Fruit fly (Drosophila melanogaster) whole organism, embryonic: ENCODE measurements around the gene Smu1.

Experiments
- CG10147 ChIP-seq: fragments of 200-800 bp; sonication (Bioruptor generic); optimal IDR thresholded peaks from 2 replicates; lab custom pipeline; 2019; ENCODE audit warnings: missing biosample characterization, mild to moderate bottlenecking, missing genetic modification characterization, moderate library complexity
- CG10209 ChIP-seq: fragments of 200-800 bp; sonication (Bioruptor generic); optimal IDR thresholded peaks from 3 replicates; lab custom pipeline; 2017; ENCODE audit warnings: missing biosample characterization, mild to moderate bottlenecking, missing genetic modification characterization, missing genetic modification reagents
- CG10462 ChIP-seq: fragments of 200-800 bp; sonication (Bioruptor generic); optimal IDR thresholded peaks from 2 replicates; lab custom pipeline; 2016; ENCODE audit warnings: missing biosample characterization, missing genetic modification characterization
- CG11398 ChIP-seq: fragments of 200-800 bp; sonication (Bioruptor generic); optimal IDR thresholded peaks from 2 replicates; lab custom pipeline; 2016; ENCODE audit warnings: missing biosample characterization, missing genetic modification characterization
- CG11504 ChIP-seq: fragments of 200-800 bp; sonication (Bioruptor generic); optimal IDR thresholded peaks from 3 replicates; lab custom pipeline; 2019; ENCODE audit warnings: missing biosample characterization, mild to moderate bottlenecking, missing genetic modification characterization, moderate library complexity
- CG11695 ChIP-seq: fragments of 200-800 bp; sonication (Bioruptor generic); IDR thresholded peaks from 3 replicates; pipeline ENCODE4 v1.3.6; 2022; ENCODE audit warnings: missing biosample characterization, missing genetic modification characterization
- CG13775 ChIP-seq: fragments of 200-800 bp; sonication (Bioruptor generic); optimal IDR thresholded peaks from 3 replicates; lab custom pipeline; 2017; ENCODE audit warnings: missing biosample characterization, mild to moderate bottlenecking, missing genetic modification characterization
- CG14050 ChIP-seq: fragments of 200-800 bp; sonication (Bioruptor generic); IDR thresholded peaks from 3 replicates; pipeline ENCODE4 v1.3.6; 2022; ENCODE audit warnings: missing biosample characterization, missing genetic modification characterization
- CG15696 ChIP-seq: fragments of 200-800 bp; sonication (Bioruptor generic); optimal IDR thresholded peaks from 2 replicates; lab custom pipeline; 2019; ENCODE audit warnings: missing biosample characterization, mild to moderate bottlenecking, missing genetic modification characterization, moderate library complexity
- CG17385 ChIP-seq: fragments of 200-800 bp; sonication (Bioruptor generic); optimal IDR thresholded peaks from 3 replicates; lab custom pipeline; 2018; ENCODE audit warnings: missing biosample characterization, mild to moderate bottlenecking, missing genetic modification characterization
- CG18599 ChIP-seq: fragments of 200-800 bp; sonication (Bioruptor generic); optimal IDR thresholded peaks from 3 replicates; lab custom pipeline; 2017; ENCODE audit warnings: missing biosample characterization, missing genetic modification characterization, mild to moderate bottlenecking, moderate library complexity, missing genetic modification reagents
- CG2678 ChIP-seq: fragments of 200-800 bp; sonication (Bioruptor generic); optimal IDR thresholded peaks from 3 replicates; lab custom pipeline; 2019; ENCODE audit warnings: missing biosample characterization, mild to moderate bottlenecking, missing genetic modification characterization, moderate library complexity
- CG3163 ChIP-seq: fragments of 200-800 bp; sonication (Bioruptor generic); optimal IDR thresholded peaks from 3 replicates; lab custom pipeline; 2016; ENCODE audit warnings: missing biosample characterization, missing genetic modification characterization
- CG33213 ChIP-seq: fragments of 200-800 bp; sonication (Bioruptor generic); optimal IDR thresholded peaks from 3 replicates; lab custom pipeline; 2016; ENCODE audit warnings: missing biosample characterization, missing genetic modification characterization
- Camta ChIP-seq: fragments of 200-800 bp; sonication (Bioruptor generic); optimal IDR thresholded peaks from 2 replicates; lab custom pipeline; 2016; ENCODE audit warnings: missing biosample characterization, missing genetic modification characterization
- Chrac-16 ChIP-seq: fragments of 200-800 bp; sonication (Bioruptor generic); optimal IDR thresholded peaks from 3 replicates; lab custom pipeline; 2016; ENCODE audit warnings: missing biosample characterization, missing genetic modification characterization
- CoRest ChIP-seq: fragments of 200-800 bp; sonication (Bioruptor generic); optimal IDR thresholded peaks from 3 replicates; lab custom pipeline; 2018; ENCODE audit warnings: missing biosample characterization, mild to moderate bottlenecking, missing genetic modification characterization, moderate library complexity
- Dek ChIP-seq: fragments of 200-800 bp; sonication (Bioruptor generic); optimal IDR thresholded peaks from 3 replicates; lab custom pipeline; 2019; ENCODE audit warnings: missing biosample characterization, mild to moderate bottlenecking, missing genetic modification characterization, moderate library complexity
- Dip3 ChIP-seq: fragments of 200-800 bp; sonication (Bioruptor generic); optimal IDR thresholded peaks from 3 replicates; lab custom pipeline; 2016; ENCODE audit warnings: missing biosample characterization, missing genetic modification characterization
- Dp ChIP-seq: fragments of 200-800 bp; sonication (Bioruptor generic); optimal IDR thresholded peaks from 2 replicates; lab custom pipeline; 2018; ENCODE audit warnings: missing biosample characterization, mild to moderate bottlenecking, missing genetic modification characterization, moderate library complexity
- Drgx ChIP-seq: fragments of 200-800 bp; sonication (Bioruptor generic); IDR thresholded peaks from 2 replicates; pipeline ENCODE4 v1.3.6; 2022; ENCODE audit warnings: missing biosample characterization, missing genetic modification characterization
- E2f2 ChIP-seq: fragments of 200-800 bp; sonication (Bioruptor generic); IDR thresholded peaks from 2 replicates; pipeline ENCODE4 v1.3.6; 2022; ENCODE audit warnings: missing biosample characterization, missing genetic modification characterization
- ERR ChIP-seq: fragments of 200-800 bp; sonication (Bioruptor generic); optimal IDR thresholded peaks from 2 replicates; lab custom pipeline; 2016; ENCODE audit warnings: missing biosample characterization, missing genetic modification characterization
- Fer3 ChIP-seq: fragments of 200-800 bp; sonication (Bioruptor generic); optimal IDR thresholded peaks from 2 replicates; lab custom pipeline; 2018; ENCODE audit warnings: missing biosample characterization, mild to moderate bottlenecking, missing genetic modification characterization, moderate library complexity
- HHEX ChIP-seq: fragments of 200-800 bp; sonication (Bioruptor generic); optimal IDR thresholded peaks from 3 replicates; lab custom pipeline; 2017; ENCODE audit warnings: missing biosample characterization, mild to moderate bottlenecking, missing genetic modification characterization, missing genetic modification reagents
- Hsf ChIP-seq: fragments of 200-800 bp; sonication (Bioruptor generic); optimal IDR thresholded peaks from 3 replicates; lab custom pipeline; 2016; ENCODE audit warnings: missing biosample characterization, missing genetic modification characterization
- Med ChIP-seq: fragments of 200-800 bp; sonication (Bioruptor generic); peaks from one replicate; lab custom pipeline; 2016; ENCODE audit warnings: missing biosample characterization, missing genetic modification characterization, mild to moderate bottlenecking, inconsistent platforms, moderate library complexity
- Nf-YB ChIP-seq: fragments of 200-800 bp; sonication (Bioruptor generic); optimal IDR thresholded peaks from 3 replicates; lab custom pipeline; 2019; ENCODE audit warnings: missing biosample characterization, mild to moderate bottlenecking, missing genetic modification characterization, moderate library complexity
- Rx ChIP-seq: fragments of 200-800 bp; sonication (Bioruptor generic); IDR thresholded peaks from 2 replicates; pipeline ENCODE4 v1.3.6; 2022; ENCODE audit warnings: missing biosample characterization, missing genetic modification characterization
- Sox102F ChIP-seq: fragments of 200-800 bp; sonication (Bioruptor generic); optimal IDR thresholded peaks from 2 replicates; lab custom pipeline; 2018; ENCODE audit warnings: missing biosample characterization, mild to moderate bottlenecking, missing genetic modification characterization, moderate library complexity
- Usf ChIP-seq: fragments of 200-800 bp; sonication (Bioruptor generic); optimal IDR thresholded peaks from 2 replicates; lab custom pipeline; 2017; ENCODE audit warnings: missing genotype, missing biosample characterization, missing genetic modification characterization
- Xbp1 ChIP-seq: fragments of 200-800 bp; sonication (Bioruptor generic); optimal IDR thresholded peaks from 3 replicates; lab custom pipeline; 2016; ENCODE audit warnings: missing biosample characterization, mild to moderate bottlenecking, missing genetic modification characterization
- amos ChIP-seq: fragments of 200-800 bp; sonication (Bioruptor generic); IDR thresholded peaks from 2 replicates; pipeline ENCODE4 v1.3.6; 2022; ENCODE audit warnings: missing biosample characterization, missing genetic modification characterization; ENCODE audit not compliant: partially characterized antibody
- ara ChIP-seq: fragments of 200-800 bp; sonication (Bioruptor generic); IDR thresholded peaks from 2 replicates; pipeline ENCODE4 v1.3.6; 2022; ENCODE audit warnings: missing biosample characterization, missing genetic modification characterization
- chinmo ChIP-seq: fragments of 200-800 bp; sonication (Bioruptor generic); IDR thresholded peaks from 4 replicates; pipeline ENCODE4 v1.3.6; 2022; ENCODE audit warnings: missing biosample characterization, missing genetic modification characterization; ENCODE audit not compliant: partially characterized antibody
- danr ChIP-seq: fragments of 200-800 bp; sonication (Bioruptor generic); IDR thresholded peaks from 2 replicates; pipeline ENCODE4 v1.3.6; 2022; ENCODE audit warnings: missing biosample characterization, missing genetic modification characterization
- en ChIP-seq: fragments of 200-800 bp; sonication (Bioruptor generic); optimal IDR thresholded peaks from 2 replicates; lab custom pipeline; 2016; ENCODE audit warnings: missing biosample characterization, missing genetic modification characterization
- ind ChIP-seq: fragments of 200-800 bp; sonication (Bioruptor generic); optimal IDR thresholded peaks from 3 replicates; lab custom pipeline; 2016; ENCODE audit warnings: missing biosample characterization, missing genetic modification characterization
- lmd ChIP-seq: fragments of 200-800 bp; sonication (Bioruptor generic); IDR thresholded peaks from 2 replicates; pipeline ENCODE4 v1.3.6; 2022; ENCODE audit warnings: missing biosample characterization, missing genetic modification characterization
- lola ChIP-seq, 3 experiments: fragments of >200 bp in 2 of 3; fragments of 200-800 bp in 1 of 3; sonication (Bioruptor generic) in 1 of 3; optimal IDR thresholded peaks; 2 replicates each; lab custom pipeline; 2017 to 2019; ENCODE audit warnings: missing biosample characterization in 3 of 3, missing genetic modification characterization in 3 of 3, mild to moderate bottlenecking in 1 of 3, moderate library complexity in 1 of 3
- odd ChIP-seq: fragments of 200-800 bp; sonication (Bioruptor generic); optimal IDR thresholded peaks from 2 replicates; lab custom pipeline; 2017; ENCODE audit warnings: missing biosample characterization, mild to moderate bottlenecking, missing genetic modification characterization
- prd ChIP-seq, 3 experiments: fragments of >200 bp in 2 of 3; fragments of 200-800 bp in 1 of 3; sonication (Bioruptor generic) in 1 of 3; optimal IDR thresholded peaks in 2 of 3; IDR thresholded peaks in 1 of 3; 2 replicates in 2 of 3; 3 replicates in 1 of 3; pipeline versions ENCODE4 v1.3.6 to Lab custom; 2017 to 2022; ENCODE audit warnings: missing biosample characterization in 1 of 3, missing genetic modification characterization in 1 of 3
- psq ChIP-seq: fragments of 200-800 bp; sonication (Bioruptor generic); optimal IDR thresholded peaks from 2 replicates; lab custom pipeline; 2017; ENCODE audit warnings: missing biosample characterization, missing genetic modification characterization
- sd ChIP-seq: fragments of 200-800 bp; sonication (Bioruptor generic); optimal IDR thresholded peaks from 3 replicates; lab custom pipeline; 2018; ENCODE audit warnings: missing biosample characterization, mild to moderate bottlenecking, missing genetic modification characterization, moderate library complexity
- sna ChIP-seq: fragments of 200-800 bp; sonication (Bioruptor generic); IDR thresholded peaks from 2 replicates; pipeline ENCODE4 v1.3.6; 2022; ENCODE audit warnings: missing biosample characterization, missing genetic modification characterization; ENCODE audit not compliant: partially characterized antibody
- sob ChIP-seq: fragments of 200-800 bp; sonication (Bioruptor generic); IDR thresholded peaks from 2 replicates; pipeline ENCODE4 v1.3.6; 2022; ENCODE audit warnings: missing biosample characterization, missing genetic modification characterization
- ssp ChIP-seq: fragments of 200-800 bp; sonication (Bioruptor generic); IDR thresholded peaks from 2 replicates; pipeline ENCODE4 v1.3.6; 2022; ENCODE audit warnings: missing biosample characterization, missing genetic modification characterization
- tll ChIP-seq, 2 experiments: fragments of 200-800 bp in 1 of 2; fragments of >200 bp in 1 of 2; sonication (Bioruptor generic) in 1 of 2; optimal IDR thresholded peaks; 2 replicates each; lab custom pipeline; 2017 to 2019; ENCODE audit warnings: missing biosample characterization in 2 of 2, missing genetic modification characterization in 2 of 2, mild to moderate bottlenecking in 1 of 2, moderate library complexity in 1 of 2
- twi ChIP-seq: fragments of 200-800 bp; optimal IDR thresholded peaks from 2 replicates; lab custom pipeline; 2019; ENCODE audit warnings: missing biosample characterization, mild to moderate bottlenecking, missing genetic modification characterization, moderate library complexity

Smu1 gene

dm6 chr3R:19023862-19024261 lies 42.7 kb upstream of the Smu1 start, which contains the start of the genes CG6005 and CG14286 (continued):
- peak; percentile 55 for TF ChIP-seq ind (GFP tag; lab: Kevin White, UChicago)
- TF ChIP-seq CoRest (tag; lab: Kevin White, UChicago): peak; percentile 34
- peak; percentile 81; the same call in 2 of the 4 replicates for TF ChIP-seq chinmo (GFP tag; lab: Robert Waterston, UW)
- no peak for TF ChIP-seq CG18599 (GFP tag; lab: Kevin White, UChicago)
- peak; percentile 37 for TF ChIP-seq Sox102F (GFP tag; lab: Kevin White, UChicago)
- no peak for TF ChIP-seq Nf-YB (GFP tag; lab: Kevin White, UChicago)
- no peak for TF ChIP-seq odd (GFP tag; lab: Kevin White, UChicago)
- no peak for TF ChIP-seq en (GFP tag; lab: Kevin White, UChicago)
- TF ChIP-seq CG14050 (GFP tag; lab: Robert Waterston, UW): peak; percentile 36; the same call in 1 of the 3 replicates
- TF ChIP-seq Usf (GFP tag; lab: Kevin White, UChicago): no peak
- peak; percentile 83 for TF ChIP-seq Xbp1 (GFP tag; lab: Kevin White, UChicago)
- peak; percentile 61 for TF ChIP-seq Rx (GFP tag; lab: Robert Waterston, UW)
- peak; percentile 19 for TF ChIP-seq Dek
- TF ChIP-seq prd (optimal IDR thresholded peaks at IDR 0.05; lab: Kevin White, UChicago): no peak
- TF ChIP-seq prd (GFP tag; IDR thresholded peaks at IDR 0.05; lab: Robert Waterston, UW): peak; percentile 80
- TF ChIP-seq CG11504 (tag; lab: Kevin White, UChicago): peak; percentile 46
- no peak for TF ChIP-seq CG11398 (GFP tag; lab: Kevin White, UChicago)
- TF ChIP-seq CG15696 (tag; lab: Kevin White, UChicago): no peak
- peak; percentile 25 for TF ChIP-seq twi (tag; lab: Kevin White, UChicago)
- peak; percentile 16 for TF ChIP-seq Camta
- TF ChIP-seq CG11695: no peak
- 0 out of 2 replicates have a peak, but pooled peaks have one; percentile 34 for TF ChIP-seq ara (GFP tag; lab: Robert Waterston, UW)
- TF ChIP-seq CG17385 (GFP tag; lab: Kevin White, UChicago): peak; percentile 98
- TF ChIP-seq sna (GFP tag; lab: Robert Waterston, UW): peak; percentile 69
- TF ChIP-seq CG10147 (GFP tag; lab: Kevin White, UChicago): no peak
- no peak for TF ChIP-seq CG10462 (GFP tag; lab: Kevin White, UChicago)
- TF ChIP-seq E2f2 (GFP tag; lab: Robert Waterston, UW): peak; percentile 77
- TF ChIP-seq CG2678: peak; percentile 36
- peak; percentile 95 for TF ChIP-seq Med (GFP tag; lab: Kevin White, UChicago)
- peak; percentile 64 for TF ChIP-seq Hsf
- peak; percentile 42 for TF ChIP-seq CG13775 (GFP tag; lab: Kevin White, UChicago)
- TF ChIP-seq ssp (GFP tag; lab: Robert Waterston, UW): peak; percentile 45
- TF ChIP-seq tll (GFP tag; optimal IDR thresholded peaks at IDR 0.05; lab: Kevin White, UChicago): no peak
- peak; percentile 59 for TF ChIP-seq Dp
- no peak for TF ChIP-seq danr (GFP tag; lab: Robert Waterston, UW)
- TF ChIP-seq Dip3 (GFP tag; lab: Kevin White, UChicago): peak; percentile 45
- TF ChIP-seq lmd (GFP tag; lab: Robert Waterston, UW): peak; percentile 58; the same call in 1 of the 2 replicates
- no peak for TF ChIP-seq CG33213
- peak; percentile 83 for TF ChIP-seq amos
- TF ChIP-seq Chrac-16 (GFP tag; lab: Kevin White, UChicago): peak; percentile 67
- peak; percentile 2 for TF ChIP-seq psq (GFP tag; lab: Kevin White, UChicago)
- no peak for TF ChIP-seq sd (tag; lab: Kevin White, UChicago)
- TF ChIP-seq sob: peak; percentile 83
- peak; percentile 36 for TF ChIP-seq CG3163 (GFP tag; lab: Kevin White, UChicago)
- no peak for TF ChIP-seq ERR (GFP tag; lab: Kevin White, UChicago)
- TF ChIP-seq Fer3 (tag; lab: Kevin White, UChicago): no peak
- peak; percentile 52 for TF ChIP-seq Drgx (GFP tag; lab: Robert Waterston, UW)
- no peak for TF ChIP-seq HHEX
- peak; percentile 1 for TF ChIP-seq CG10209 (GFP tag; lab: Kevin White, UChicago)
- TF ChIP-seq lola (GFP tag; optimal IDR thresholded peaks at IDR 0.05; lab: Kevin White, UChicago): peak in 1 of 3 experiments; percentile 2
